Worm (Caenorhabditis elegans) whole organism, L4 larva: ENCODE data around the gene agt-1.

ENCODE experiments used
- F10B5.3 ChIP-seq: sonication (generic microtip); optimal IDR thresholded peaks from 2 replicates; lab custom pipeline; 2016; ENCODE audit warnings: mild to moderate bottlenecking, missing genetic modification characterization, missing compliant biosample characterization
- F26F4.8 ChIP-seq: fragments of 200-800 bp; sonication (Bioruptor generic); conservative IDR thresholded peaks from 2 replicates; pipeline ENCODE4 v1.3.6; 2022; ENCODE audit warnings: missing genetic modification characterization, missing compliant biosample characterization
- F37D6.2 ChIP-seq: sonication (generic microtip); optimal IDR thresholded peaks from 2 replicates; lab custom pipeline; 2016; ENCODE audit warnings: mild to moderate bottlenecking, missing genetic modification characterization, missing compliant biosample characterization
- F44E2.7 ChIP-seq: fragments of 200-800 bp; sonication (Bioruptor generic); IDR thresholded peaks from 2 replicates; pipeline ENCODE4 v2.1.2; 2022; ENCODE audit warnings: missing genetic modification characterization, missing compliant biosample characterization
- R02D3.7 ChIP-seq: fragments of 150-350 bp; sonication (generic microtip); optimal IDR thresholded peaks from 3 replicates; lab custom pipeline; 2014; ENCODE audit warnings: missing biosample characterization, missing genetic modification characterization
- T20F7.1 ChIP-seq: fragments of 200-800 bp; sonication (Bioruptor generic); optimal IDR thresholded peaks from 2 replicates; lab custom pipeline; 2018; ENCODE audit warnings: mild to moderate bottlenecking, missing genetic modification characterization, missing compliant biosample characterization
- Y105C5A.15 ChIP-seq: fragments of 200-800 bp; sonication (Bioruptor generic); IDR thresholded peaks from 2 replicates; pipeline ENCODE4 v1.3.6; 2022; ENCODE audit warnings: missing genetic modification characterization, missing compliant biosample characterization
- Y48G9A.11 ChIP-seq: fragments of 200-800 bp; sonication (Bioruptor generic); IDR thresholded peaks from 2 replicates; pipeline ENCODE4 v1.3.6; 2022; ENCODE audit warnings: missing genetic modification reagents, missing genetic modification characterization, missing compliant biosample characterization
- Y5F2A.4 ChIP-seq: fragments of 200-800 bp; sonication (Bioruptor generic); optimal IDR thresholded peaks from 2 replicates; lab custom pipeline; 2018; ENCODE audit warnings: mild to moderate bottlenecking, missing genetic modification characterization, missing compliant biosample characterization
- ZK337.2 ChIP-seq: fragments of 200-800 bp; sonication (Bioruptor generic); IDR thresholded peaks from 2 replicates; pipeline ENCODE4 v1.3.6; 2022; ENCODE audit warnings: missing genetic modification reagents, missing genetic modification characterization, missing compliant biosample characterization
- ZK546.5 ChIP-seq, 2 experiments: sonication (generic microtip); optimal IDR thresholded peaks; 2 replicates each; lab custom pipeline; 2017; ENCODE audit warnings: missing biosample characterization in 2 of 2, missing genetic modification characterization in 2 of 2
- aly-2 ChIP-seq: sonication (generic microtip); optimal IDR thresholded peaks from 2 replicates; lab custom pipeline; 2018; ENCODE audit warnings: missing biosample characterization, missing genetic modification characterization
- ama-1 ChIP-seq: fragments of 150-350 bp; optimal IDR thresholded peaks from 2 replicates; lab custom pipeline; 2014; ENCODE audit warnings: inconsistent platforms, mixed read lengths
- arid-1 ChIP-seq: fragments of 200-800 bp; sonication (Bioruptor generic); conservative IDR thresholded peaks from 2 replicates; pipeline ENCODE4 v1.3.6; 2022; ENCODE audit warnings: missing genetic modification reagents, missing genetic modification characterization, missing compliant biosample characterization
- ceh-82 ChIP-seq: sonication (generic microtip); optimal IDR thresholded peaks from 2 replicates; lab custom pipeline; 2017; ENCODE audit warnings: missing biosample characterization, missing genetic modification characterization
- ces-1 ChIP-seq: fragments of 150-350 bp; sonication (generic microtip); optimal IDR thresholded peaks from 4 replicates; lab custom pipeline; 2014; ENCODE audit warnings: missing biosample characterization, missing genetic modification reagents, missing genetic modification characterization
- cey-2 ChIP-seq: sonication (generic microtip); optimal IDR thresholded peaks from 3 replicates; lab custom pipeline; 2017; ENCODE audit warnings: missing genetic modification characterization, mild to moderate bottlenecking, missing compliant biosample characterization, antibody characterized with exemption, borderline replicate concordance; ENCODE audit not compliant: insufficient read depth
- daf-12 ChIP-seq: fragments of 150-350 bp; optimal IDR thresholded peaks from 2 replicates; lab custom pipeline; 2014; ENCODE audit warnings: missing biosample characterization, missing genetic modification reagents, missing genetic modification characterization
- daf-16 ChIP-seq, 3 experiments: sonication (generic microtip); optimal IDR thresholded peaks; 2 replicates each; lab custom pipeline; 2016 to 2017; ENCODE audit warnings: missing genetic modification characterization in 3 of 3, missing genetic modification reagents in 3 of 3, mild to moderate bottlenecking in 2 of 3, missing compliant biosample characterization in 2 of 3, missing biosample characterization in 1 of 3, moderate library complexity in 1 of 3
- daf-19 ChIP-seq: fragments of 200-800 bp; sonication (Bioruptor generic); conservative IDR thresholded peaks from 2 replicates; pipeline ENCODE4 v1.3.6; 2022; ENCODE audit warnings: missing genetic modification characterization, missing compliant biosample characterization
- daf-8 ChIP-seq: fragments of 200-800 bp; sonication (Bioruptor generic); IDR thresholded peaks from 2 replicates; pipeline ENCODE4 v1.3.6; 2022; ENCODE audit warnings: missing genetic modification characterization, missing compliant biosample characterization
- dmd-9 ChIP-seq: fragments of 200-800 bp; sonication (Bioruptor generic); IDR thresholded peaks from 2 replicates; pipeline ENCODE4 v1.3.6; 2022; ENCODE audit warnings: missing genetic modification reagents, missing genetic modification characterization, missing compliant biosample characterization
- duxl-1 ChIP-seq: sonication (generic microtip); optimal IDR thresholded peaks from 2 replicates; lab custom pipeline; 2016; ENCODE audit warnings: mild to moderate bottlenecking, missing genetic modification characterization, moderate library complexity, missing compliant biosample characterization; ENCODE audit not compliant: poor library complexity
- dve-1 ChIP-seq: sonication (generic microtip); optimal IDR thresholded peaks from 2 replicates; lab custom pipeline; 2017; ENCODE audit warnings: antibody characterized with exemption, mild to moderate bottlenecking, missing genetic modification characterization, missing compliant biosample characterization; ENCODE audit not compliant: insufficient read depth
- egl-27 ChIP-seq: sonication (generic microtip); optimal IDR thresholded peaks from 3 replicates; lab custom pipeline; 2017; ENCODE audit warnings: missing biosample characterization, missing genetic modification reagents, missing genetic modification characterization
- fkh-10 ChIP-seq: fragments of 150-350 bp; optimal IDR thresholded peaks from 2 replicates; lab custom pipeline; 2014; ENCODE audit warnings: missing biosample characterization, missing genetic modification reagents, missing genetic modification characterization
- fos-1 ChIP-seq: fragments of 150-350 bp; optimal IDR thresholded peaks from 2 replicates; lab custom pipeline; 2014; ENCODE audit warnings: missing biosample characterization, missing genetic modification characterization
- gei-8 ChIP-seq: fragments of 200-800 bp; sonication (Bioruptor generic); optimal IDR thresholded peaks from 2 replicates; lab custom pipeline; 2018; ENCODE audit warnings: mild to moderate bottlenecking, missing genetic modification characterization, missing compliant biosample characterization
- hlh-30 ChIP-seq: sonication (generic microtip); optimal IDR thresholded peaks from 2 replicates; lab custom pipeline; 2017; ENCODE audit warnings: antibody characterized with exemption, mild to moderate bottlenecking, missing genetic modification characterization, missing compliant biosample characterization; ENCODE audit not compliant: insufficient read depth
- jun-1 ChIP-seq: fragments of 150-350 bp; optimal IDR thresholded peaks from 2 replicates; lab custom pipeline; 2014; ENCODE audit warnings: missing biosample characterization, missing genetic modification reagents, missing genetic modification characterization
- lin-29 ChIP-seq: fragments of 200-800 bp; sonication (Bioruptor generic); IDR thresholded peaks from 2 replicates; pipeline ENCODE4 v1.3.6; 2022; ENCODE audit warnings: missing genetic modification reagents, missing genetic modification characterization, missing compliant biosample characterization
- lin-39 ChIP-seq: fragments of 150-350 bp; optimal IDR thresholded peaks from 2 replicates; lab custom pipeline; 2014; ENCODE audit warnings: missing biosample characterization, missing genetic modification reagents, missing genetic modification characterization
- madf-5 ChIP-seq, 2 experiments: fragments of 200-800 bp; sonication (Bioruptor generic); IDR thresholded peaks; 2 replicates each; pipeline ENCODE4 v1.3.6; 2022; ENCODE audit warnings: missing compliant biosample characterization in 2 of 2, missing genetic modification characterization in 2 of 2
- mxl-3 ChIP-seq: fragments of 200-800 bp; sonication (Bioruptor generic); optimal IDR thresholded peaks from 2 replicates; lab custom pipeline; 2018; ENCODE audit warnings: mild to moderate bottlenecking, missing genetic modification characterization, missing compliant biosample characterization
- nhr-10 ChIP-seq: fragments of 150-350 bp; optimal IDR thresholded peaks from 2 replicates; lab custom pipeline; 2014; ENCODE audit warnings: missing biosample characterization, missing genetic modification characterization
- nhr-102 ChIP-seq: sonication (generic microtip); optimal IDR thresholded peaks from 2 replicates; lab custom pipeline; 2016; ENCODE audit warnings: mild to moderate bottlenecking, missing genetic modification characterization, moderate library complexity, missing compliant biosample characterization
- nhr-28 ChIP-seq: fragments of 150-350 bp; optimal IDR thresholded peaks from 2 replicates; lab custom pipeline; 2014; ENCODE audit warnings: missing biosample characterization, missing genetic modification characterization
- nhr-42 ChIP-seq: fragments of 200-800 bp; sonication (Bioruptor generic); IDR thresholded peaks from 2 replicates; pipeline ENCODE4 v1.3.6; 2022; ENCODE audit warnings: missing genetic modification characterization, missing compliant biosample characterization
- nhr-6 ChIP-seq: fragments of 150-350 bp; optimal IDR thresholded peaks from 2 replicates; lab custom pipeline; 2014; ENCODE audit warnings: missing biosample characterization, missing genetic modification characterization
- nhr-77 ChIP-seq: fragments of 150-350 bp; optimal IDR thresholded peaks from 2 replicates; lab custom pipeline; 2014; ENCODE audit warnings: missing biosample characterization, missing genetic modification characterization
- pha-4 ChIP-seq, 2 experiments: fragments of 150-350 bp in 1 of 2; fragments of 200-800 bp in 1 of 2; sonication (Bioruptor generic) in 1 of 2; IDR thresholded peaks in 1 of 2; optimal IDR thresholded peaks in 1 of 2; 2 replicates each; pipeline versions ENCODE4 v1.3.6 to Lab custom; 2014 to 2022; ENCODE audit warnings: missing genetic modification characterization in 2 of 2, missing genetic modification reagents in 2 of 2, missing biosample characterization in 1 of 2, missing compliant biosample characterization in 1 of 2
- rbr-2 ChIP-seq: sonication (generic microtip); optimal IDR thresholded peaks from 2 replicates; lab custom pipeline; 2016; ENCODE audit warnings: missing genotype, missing genetic modification characterization, missing compliant biosample characterization
- sdz-12 ChIP-seq: fragments of 200-800 bp; sonication (Bioruptor generic); optimal IDR thresholded peaks from 2 replicates; lab custom pipeline; 2018; ENCODE audit warnings: mild to moderate bottlenecking, missing genetic modification characterization, missing compliant biosample characterization
- snpc-1.2 ChIP-seq: fragments of 200-800 bp; sonication (Bioruptor generic); IDR thresholded peaks from 2 replicates; pipeline ENCODE4 v1.3.6; 2022; ENCODE audit warnings: missing genetic modification reagents, missing genetic modification characterization, missing compliant biosample characterization
- snpc-4 ChIP-seq: fragments of 150-350 bp; optimal IDR thresholded peaks from 2 replicates; lab custom pipeline; 2014; ENCODE audit warnings: missing biosample characterization, missing genetic modification characterization
- spr-1 ChIP-seq: sonication (generic microtip); optimal IDR thresholded peaks from 2 replicates; lab custom pipeline; 2016; ENCODE audit warnings: mild to moderate bottlenecking, missing genetic modification characterization, missing compliant biosample characterization
- spr-3 ChIP-seq: fragments of 200-800 bp; sonication (Bioruptor generic); optimal IDR thresholded peaks from 2 replicates; lab custom pipeline; 2018; ENCODE audit warnings: mild to moderate bottlenecking, missing genetic modification characterization, missing compliant biosample characterization
- tag-97 ChIP-seq: fragments of 200-800 bp; sonication (Bioruptor generic); IDR thresholded peaks from 2 replicates; pipeline ENCODE4 v1.3.6; 2022; ENCODE audit warnings: missing genetic modification characterization, missing compliant biosample characterization
- unc-130 ChIP-seq: sonication (generic microtip); optimal IDR thresholded peaks from 2 replicates; lab custom pipeline; 2016; ENCODE audit warnings: missing genetic modification reagents, missing genetic modification characterization, missing compliant biosample characterization
- zfp-3 ChIP-seq: fragments of 200-800 bp; sonication (Bioruptor generic); conservative IDR thresholded peaks from 2 replicates; pipeline ENCODE4 v1.3.6; 2022; ENCODE audit warnings: missing genetic modification reagents, missing genetic modification characterization, missing compliant biosample characterization
- ztf-11 ChIP-seq: fragments of 150-350 bp; optimal IDR thresholded peaks from 2 replicates; lab custom pipeline; 2014; ENCODE audit warnings: missing biosample characterization, missing genetic modification characterization

agt-1 gene

DNA sequence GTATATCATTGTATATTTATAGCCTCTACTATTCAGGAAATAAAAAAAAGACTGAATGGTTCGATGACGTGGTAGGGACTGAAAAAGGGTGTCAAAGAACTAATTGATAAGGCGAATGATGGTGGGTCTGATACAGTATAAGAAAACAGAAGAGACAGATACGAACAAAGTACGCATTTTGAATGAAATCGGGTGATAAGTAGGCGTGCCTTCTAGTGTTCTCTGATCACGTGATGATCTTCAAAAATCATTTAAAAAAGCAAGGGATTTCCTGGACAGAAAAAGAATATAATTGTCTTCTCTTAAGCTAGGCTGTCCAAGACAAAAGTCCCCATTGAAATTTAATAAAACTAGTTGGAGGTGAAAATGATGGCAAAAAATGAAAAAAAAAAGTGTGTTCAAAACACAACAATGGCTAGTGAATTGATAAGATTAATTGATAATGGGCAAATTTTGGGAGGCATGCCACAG is 24.1 kb upstream of the agt-1 start (continued):
- TF ChIP-seq ZK546.5 (tag; optimal IDR thresholded peaks at IDR 0.05; lab: Kevin White, UChicago) (no peak), daf-16 (GFP tag; optimal IDR thresholded peaks at IDR 0.05; lab: Kevin White, UChicago) (peak in 1 of 2 experiments; percentile 55), daf-16 (tag; optimal IDR thresholded peaks at IDR 0.05; lab: Kevin White, UChicago) (peak; percentile 70), ztf-11 (tag; lab: Kevin White, UChicago) (no peak), fkh-10 (no peak), duxl-1 (no peak), lin-29 (GFP tag; lab: Robert Waterston, UW) (no peak), egl-27 (tag; lab: Kevin White, UChicago) (no peak), ces-1 (no peak), rbr-2 (tag; lab: Kevin White, UChicago) (no peak), pha-4 (GFP tag; IDR thresholded peaks at IDR 0.05; lab: Robert Waterston, UW) (no peak; the same call in 1 of the 2 replicates), pha-4 (tag; optimal IDR thresholded peaks at IDR 0.05; lab: Kevin White, UChicago) (no peak), aly-2 (tag; lab: Kevin White, UChicago) (no peak), snpc-1.2 (GFP tag; lab: Robert Waterston, UW) (no peak), F44E2.7 (GFP tag; lab: Robert Waterston, UW) (no peak), ceh-82 (tag; lab: Kevin White, UChicago) (no peak), ZK337.2 (GFP tag; lab: Robert Waterston, UW) (no peak), Y5F2A.4 (GFP tag; lab: Kevin White, UChicago) (no peak), cey-2 (tag; lab: Kevin White, UChicago) (peak; percentile 1), arid-1 (GFP tag; lab: Robert Waterston, UW) (no peak), nhr-28 (tag; lab: Kevin White, UChicago) (peak; percentile 68), unc-130 (GFP tag; lab: Kevin White, UChicago) (no peak), daf-12 (tag; lab: Kevin White, UChicago) (no peak), ama-1 (no peak), madf-5 (GFP tag; IDR thresholded peaks at IDR 0.05; lab: Robert Waterston, UW) (no peak), F10B5.3 (tag; lab: Kevin White, UChicago) (no peak), R02D3.7 (no peak), nhr-10 (tag; lab: Kevin White, UChicago) (peak; percentile 87), daf-8 (no peak), hlh-30 (tag; lab: Kevin White, UChicago) (peak; percentile 75), zfp-3 (GFP tag; lab: Robert Waterston, UW) (no peak), nhr-6 (peak; percentile 34), sdz-12 (GFP tag; lab: Kevin White, UChicago) (no peak), dve-1 (peak; percentile 52), Y48G9A.11 (GFP tag; lab: Robert Waterston, UW) (peak; percentile 22; the same call in 1 of the 2 replicates), spr-3 (no peak), daf-19 (GFP tag; lab: Robert Waterston, UW) (no peak), nhr-42 (GFP tag; lab: Robert Waterston, UW) (no peak), mxl-3 (GFP tag; lab: Kevin White, UChicago) (peak; percentile 21), T20F7.1 (peak; percentile 51), jun-1 (tag; lab: Kevin White, UChicago) (no peak), gei-8 (GFP tag; lab: Kevin White, UChicago) (peak; percentile 46), nhr-77 (peak; percentile 21), nhr-102 (tag; lab: Kevin White, UChicago) (peak; percentile 45), lin-39 (tag; lab: Kevin White, UChicago) (no peak), spr-1 (tag; lab: Kevin White, UChicago) (no peak), tag-97 (GFP tag; lab: Robert Waterston, UW) (no peak), dmd-9 (no peak), F37D6.2 (no peak), F26F4.8 (no peak), snpc-4 (tag; lab: Kevin White, UChicago) (no peak), fos-1 (no peak), Y105C5A.15 (no peak)
